Fruit fly (Drosophila melanogaster) S2 (cell line): ENCODE data around the gene CG3119.

Experiments used
- CG8478 ChIP-seq: fragments of >200 bp; optimal IDR thresholded peaks from 2 replicates; lab custom pipeline; 2018
- CTCF ChIP-seq, 2 experiments: fragments of >200 bp; optimal IDR thresholded peaks; 2 replicates each; lab custom pipeline; 2018

DNA sequence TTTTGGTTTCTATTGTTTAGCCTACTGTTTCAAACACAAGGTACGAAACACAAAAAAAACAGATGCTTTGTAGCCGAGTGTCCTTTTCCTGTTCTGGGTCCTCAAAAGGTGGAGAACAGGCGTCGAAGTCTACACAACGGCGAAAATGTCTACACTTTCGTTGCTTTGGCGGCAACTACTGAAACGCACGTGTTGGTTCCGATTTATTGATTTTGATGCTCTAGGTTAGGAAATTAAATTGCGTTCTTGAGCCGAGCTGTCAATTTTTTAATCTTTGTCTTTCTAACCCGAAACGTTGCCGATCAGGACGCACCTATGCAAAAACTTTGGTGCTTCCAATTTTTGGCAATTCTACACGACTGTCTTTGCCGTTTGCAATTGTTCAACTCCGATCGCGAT is 36.1 kb upstream of the CG3119 start:
- TF ChIP-seq CTCF (optimal IDR thresholded peaks at IDR 0.05; lab: Kevin White, UChicago) (no peak), CG8478 (lab: Kevin White, UChicago) (no peak)
